Worm (Caenorhabditis elegans) whole organism, L1 larva: ENCODE measurements around the gene dlc-5.

Experiments
- alr-1 ChIP-seq: fragments of 200-800 bp; sonication (Bioruptor generic); optimal IDR thresholded peaks from 2 replicates; lab custom pipeline; 2018; ENCODE audit warnings: borderline replicate concordance, mild to moderate bottlenecking, missing genetic modification characterization, missing compliant biosample characterization
- elt-2 ChIP-seq: sonication (generic microtip); optimal IDR thresholded peaks from 2 replicates; lab custom pipeline; 2016; ENCODE audit warnings: missing genetic modification characterization, mild to moderate bottlenecking, inconsistent platforms, missing compliant biosample characterization, missing genetic modification reagents
- lin-13 ChIP-seq: fragments of 150-350 bp; optimal IDR thresholded peaks from 2 replicates; lab custom pipeline; 2014; ENCODE audit warnings: missing biosample characterization, missing genetic modification reagents, missing genetic modification characterization
- lin-15B ChIP-seq: fragments of 150-350 bp; sonication (generic microtip); optimal IDR thresholded peaks from 3 replicates; lab custom pipeline; 2014; ENCODE audit warnings: missing biosample characterization, missing genetic modification characterization
- nhr-11 ChIP-seq: fragments of 150-350 bp; optimal IDR thresholded peaks from 2 replicates; lab custom pipeline; 2014; ENCODE audit warnings: missing biosample characterization, missing genetic modification characterization
- nhr-47 ChIP-seq: sonication (generic microtip); optimal IDR thresholded peaks from 2 replicates; lab custom pipeline; 2016; ENCODE audit warnings: mild to moderate bottlenecking, missing genetic modification characterization, moderate library complexity, missing compliant biosample characterization
- snpc-4 ChIP-seq: fragments of 150-350 bp; optimal IDR thresholded peaks from 2 replicates; lab custom pipeline; 2014; ENCODE audit warnings: missing biosample characterization, missing genetic modification characterization
- zag-1 ChIP-seq: fragments of 150-350 bp; optimal IDR thresholded peaks from 2 replicates; lab custom pipeline; 2014; ENCODE audit warnings: missing biosample characterization, missing genetic modification characterization
- ztf-11 ChIP-seq, 2 experiments: sonication (generic microtip); optimal IDR thresholded peaks; 2 replicates each; lab custom pipeline; 2016 to 2017; ENCODE audit warnings: missing genetic modification characterization in 2 of 2, missing biosample characterization in 1 of 2, missing compliant biosample characterization in 1 of 2

- TF ChIP-seq zag-1 (tag; lab: Kevin White, UChicago) (no peak), elt-2 (tag; lab: Kevin White, UChicago) (no peak), nhr-11 (tag; lab: Kevin White, UChicago) (no peak), lin-13 (GFP tag; lab: Kevin White, UChicago) (no peak), alr-1 (tag; lab: Kevin White, UChicago) (no peak), nhr-47 (tag; lab: Kevin White, UChicago) (no peak), ztf-11 (tag; optimal IDR thresholded peaks at IDR 0.05; lab: Kevin White, UChicago) (no peak), lin-15B (no peak), snpc-4 (tag; lab: Kevin White, UChicago) (no peak)
Observed at ce11 chrIV:6464005-6464404, 26.0 kb downstream of the dlc-5 start, which contains the start of gene acr-25.
